Fruit fly (Drosophila melanogaster) Kc167 (cell line): ENCODE measurements around the gene CG8149.

Experiments
- Myc ChIP-seq: fragments of >200 bp; optimal IDR thresholded peaks from 2 replicates; lab custom pipeline; 2017; ENCODE audit warnings: missing external identifiers
- Sin3A ChIP-seq: fragments of >200 bp; optimal IDR thresholded peaks from 2 replicates; lab custom pipeline; 2018; ENCODE audit warnings: missing external identifiers
- h ChIP-seq: fragments of >200 bp; optimal IDR thresholded peaks from 3 replicates; lab custom pipeline; 2018; ENCODE audit warnings: missing external identifiers
- insv ChIP-seq: fragments of >200 bp; optimal IDR thresholded peaks from 3 replicates; lab custom pipeline; 2018; ENCODE audit warnings: missing external identifiers
- psq ChIP-seq: fragments of >200 bp; optimal IDR thresholded peaks from 2 replicates; lab custom pipeline; 2017; ENCODE audit warnings: missing external identifiers
- ttk ChIP-seq: sonication (Bioruptor generic); optimal IDR thresholded peaks from 2 replicates; lab custom pipeline; 2017; ENCODE audit warnings: missing external identifiers

- no peak for TF ChIP-seq h (lab: Kevin White, UChicago)
- no peak for TF ChIP-seq Sin3A (lab: Kevin White, UChicago)
- no peak for TF ChIP-seq insv (lab: Kevin White, UChicago)
- TF ChIP-seq psq (lab: Kevin White, UChicago): no peak
- no peak for TF ChIP-seq ttk (lab: Kevin White, UChicago)
- no peak for TF ChIP-seq Myc
Observed at dm6 chr3R:9551659-9552435, 47.4 kb downstream of the CG8149 start, which contains the start of the genes mura and RnpS1.
